Worm (Caenorhabditis elegans): ENCODE results near the gene C05E11.3.
A peak's percentile ranks its signal among the peaks of the same experiment; 100 is the strongest.

Gene C05E11.3

DNA sequence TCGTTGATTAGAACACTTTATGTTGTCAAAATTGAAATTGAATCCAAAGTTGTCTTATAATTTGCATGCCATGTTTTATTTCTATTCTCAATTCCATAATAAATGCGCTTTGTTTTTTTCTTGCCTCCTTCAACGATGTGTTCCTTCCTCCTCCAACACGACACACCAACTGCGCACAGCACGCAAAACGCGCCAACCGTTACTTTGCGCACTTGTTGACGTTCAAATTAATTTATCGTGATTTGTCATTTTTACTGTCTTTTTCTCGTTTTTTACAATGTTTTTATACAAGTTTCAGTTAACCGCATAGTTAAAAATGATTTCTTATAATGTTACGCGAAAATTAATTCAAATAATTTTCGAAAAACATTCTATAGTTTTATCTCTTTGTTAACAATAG lies 9.9 kb downstream of the C05E11.3 start (continued):
- TF ChIP-seq zfp-3 (GFP tag; conservative IDR thresholded peaks at IDR 0.05) = no peak
- TF ChIP-seq nhr-10 (tag; optimal IDR thresholded peaks at IDR 0.05) = no peak
- TF ChIP-seq cey-2 (tag; optimal IDR thresholded peaks at IDR 0.05; ENCODE audit: borderline replicate concordance, insufficient read depth) = no peak
- peak; percentile 62 for TF ChIP-seq mes-2 (tag; optimal IDR thresholded peaks at IDR 0.05; ENCODE audit: poor library complexity, severe bottlenecking)
- TF ChIP-seq nhr-28 (tag; optimal IDR thresholded peaks at IDR 0.05) = peak; percentile 35
- TF ChIP-seq dmd-6 (GFP tag; IDR thresholded peaks at IDR 0.05) = peak; percentile 31; the same call in 1 of the 2 replicates

DNA sequence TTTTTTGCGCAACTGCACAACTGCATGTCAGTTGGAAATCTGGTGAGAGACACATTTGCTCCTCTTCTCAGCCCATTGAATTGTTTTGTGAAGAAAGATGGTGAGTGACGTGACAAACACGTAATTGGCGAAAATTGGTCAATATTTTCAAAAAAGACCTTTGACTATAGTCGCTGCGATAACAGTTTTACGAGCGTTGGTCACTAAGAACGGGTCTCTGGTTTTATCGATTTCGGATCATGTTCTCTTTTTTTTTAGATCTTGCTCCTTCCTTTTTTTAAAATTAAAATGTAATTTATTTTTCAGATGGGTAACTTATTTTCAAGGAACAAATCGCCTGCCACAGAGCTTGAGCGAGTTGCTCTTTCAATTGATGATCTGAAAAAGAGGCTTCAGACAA lies 10.4 kb downstream of the C05E11.3 start, which contains the start of gene lnp-1:
lnp-1 (plus strand) TSS at position 301 of the 400 bp plus-strand sequence.
- no peak for TF ChIP-seq daf-16 (GFP tag; optimal IDR thresholded peaks at IDR 0.05)
- TF ChIP-seq daf-16 (tag; optimal IDR thresholded peaks at IDR 0.05) = peak; percentile 69
- no peak for TF ChIP-seq D1046.2 (GFP tag; IDR thresholded peaks at IDR 0.05)

DNA sequence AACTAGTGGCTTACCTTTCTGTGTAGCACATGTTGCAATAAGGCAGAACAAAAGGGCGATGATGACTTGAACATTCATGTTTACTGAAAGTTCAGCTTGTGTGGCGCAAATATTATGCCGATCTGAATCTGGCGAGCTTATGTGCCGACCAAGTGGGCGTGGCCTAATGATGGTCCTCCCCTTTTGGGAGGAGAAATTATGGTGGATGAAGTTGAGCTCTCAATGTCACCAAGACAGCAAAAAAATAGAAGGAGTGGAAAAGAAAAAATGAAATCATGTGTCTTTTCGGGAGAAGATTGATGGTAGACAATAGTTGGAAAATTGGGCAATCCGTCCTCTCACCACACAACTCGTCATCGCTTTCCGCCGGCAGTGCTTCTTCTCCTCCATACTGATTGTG lies 14.2 kb downstream of the C05E11.3 start, which contains the start of gene flp-12:
flp-12 (minus strand) TSS at position 101 of the 400 bp plus-strand sequence.
- no peak for TF ChIP-seq hlh-11 (tag; optimal IDR thresholded peaks at IDR 0.05)
- TF ChIP-seq Y5F2A.4 (GFP tag; optimal IDR thresholded peaks at IDR 0.05) = no peak

DNA sequence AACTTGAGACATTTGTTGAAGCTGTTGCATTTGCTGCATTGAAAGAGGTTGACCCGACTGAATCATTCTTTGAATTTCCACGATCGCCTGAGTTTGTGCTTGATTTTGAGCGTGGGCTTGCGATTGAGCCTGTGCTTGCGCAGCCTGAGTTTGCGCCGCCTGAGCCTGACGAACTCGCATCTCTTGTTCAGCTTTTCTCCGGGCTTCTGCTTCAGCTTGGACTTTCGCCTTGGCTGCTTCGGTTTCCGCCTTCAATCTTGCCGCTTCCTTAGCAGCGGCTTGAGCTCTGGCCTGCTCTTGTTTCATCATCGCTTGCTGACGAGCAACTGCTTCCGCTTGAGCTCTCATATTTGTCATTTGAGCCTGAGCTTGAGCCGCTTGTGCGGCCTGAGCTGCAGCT lies 19.4 kb downstream of the C05E11.3 start:
- peak; percentile 81 for TF ChIP-seq set-16 (GFP tag; IDR thresholded peaks at IDR 0.05)
- no peak for TF ChIP-seq vab-7 (GFP tag; IDR thresholded peaks at IDR 0.05)

ce11 chrX:4599526-4599925 lies 21.5 kb downstream of the C05E11.3 start:
- TF ChIP-seq vab-7 (GFP tag; IDR thresholded peaks at IDR 0.05) (no peak), aha-1 (tag) (peak; percentile 75)

DNA sequence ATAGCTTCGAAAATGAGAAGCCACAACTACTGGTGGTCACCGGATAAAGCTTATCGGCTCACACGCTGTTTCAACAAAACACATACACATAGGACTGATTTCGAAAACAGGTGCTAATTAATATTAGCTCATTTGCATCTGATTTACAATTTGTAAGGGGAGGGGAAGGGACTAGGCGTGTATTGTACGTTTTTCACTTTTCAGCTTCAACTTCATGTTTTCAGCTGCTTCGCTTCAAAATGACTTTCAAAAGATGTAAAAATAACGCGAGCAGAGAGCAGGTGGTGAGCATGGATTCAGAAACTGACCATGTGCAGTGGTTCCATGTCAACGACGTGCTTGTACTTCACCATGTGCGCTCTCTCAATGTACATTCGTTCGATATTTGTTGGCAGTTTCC lies 22.9 kb downstream of the C05E11.3 start:
- TF ChIP-seq sdz-12 (GFP tag; optimal IDR thresholded peaks at IDR 0.05) = no peak
- no peak for TF ChIP-seq mdl-1 (tag; optimal IDR thresholded peaks at IDR 0.05)
- no peak for TF ChIP-seq unc-130 (GFP tag; optimal IDR thresholded peaks at IDR 0.05)
- TF ChIP-seq zip-11 (GFP tag; IDR thresholded peaks at IDR 0.05) = no peak
- TF ChIP-seq unc-62 (GFP tag; optimal IDR thresholded peaks at IDR 0.05 in 1 of 2) = peak in 1 of 2 experiments; percentile 94
- no peak for TF ChIP-seq unc-62 (tag; optimal IDR thresholded peaks at IDR 0.05)

DNA sequence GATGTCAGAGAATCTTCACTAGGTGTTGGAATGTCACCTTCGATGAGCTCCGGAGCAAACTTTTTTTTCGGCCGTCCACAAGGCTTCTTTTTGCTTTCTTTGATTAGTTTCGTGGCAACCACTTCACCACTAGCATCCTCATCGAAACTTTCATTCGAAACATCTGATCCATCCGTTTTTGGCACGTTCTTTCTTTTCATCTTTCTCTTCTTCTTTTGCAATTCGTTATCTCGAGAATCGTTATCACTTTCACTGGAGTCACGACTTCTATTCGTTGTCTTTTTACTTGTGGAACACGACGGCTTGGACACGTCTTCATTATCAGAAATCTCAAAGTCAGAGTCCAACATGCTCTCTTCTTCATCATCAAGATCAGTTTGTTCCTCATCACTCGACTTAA lies 26.1 kb downstream of the C05E11.3 start:
- TF ChIP-seq lin-13 (GFP tag; optimal IDR thresholded peaks at IDR 0.05) (no peak), hif-1 (tag; optimal IDR thresholded peaks at IDR 0.05) (no peak), lin-39 (tag; optimal IDR thresholded peaks at IDR 0.05) (no peak), ctbp-1 (GFP tag; IDR thresholded peaks at IDR 0.05) (no peak), nhr-10 (tag; optimal IDR thresholded peaks at IDR 0.05) (no peak), aha-1 (tag) (peak; percentile 2), D1046.2 (GFP tag; IDR thresholded peaks at IDR 0.05) (no peak), fkh-10 (GFP tag; optimal IDR thresholded peaks at IDR 0.05) (no peak), unc-62 (GFP tag; optimal IDR thresholded peaks at IDR 0.05 in 1 of 2) (peak in 1 of 2 experiments; percentile 74), unc-62 (tag; optimal IDR thresholded peaks at IDR 0.05) (no peak), snpc-1.2 (GFP tag; IDR thresholded peaks at IDR 0.05) (no peak)

DNA sequence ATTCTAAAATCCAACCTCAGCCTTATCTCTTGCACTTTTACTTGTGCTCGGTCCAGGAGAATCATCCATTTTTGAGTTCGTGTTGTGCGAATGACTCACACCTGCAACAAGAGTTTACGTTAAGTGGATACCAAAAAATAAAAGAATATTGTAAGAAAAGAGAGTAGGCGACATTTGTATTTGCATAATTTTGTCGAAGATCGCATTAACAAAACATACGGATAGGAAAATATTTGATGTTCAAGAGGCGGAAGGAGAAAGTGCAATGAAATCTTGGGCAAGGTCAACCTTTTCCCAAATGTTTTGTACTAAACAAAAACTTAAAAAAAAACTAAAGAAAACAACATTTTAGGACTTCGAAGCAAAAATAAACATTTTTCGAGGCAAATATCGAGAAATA lies 27.8 kb downstream of the C05E11.3 start, which contains the start of gene spat-3:
spat-3 (minus strand) TSS at position 101 of the 400 bp plus-strand sequence.
- no peak for TF ChIP-seq ceh-28 (tag; optimal IDR thresholded peaks at IDR 0.05)
- no peak for TF ChIP-seq vab-7 (GFP tag; IDR thresholded peaks at IDR 0.05)
- no peak for TF ChIP-seq dpl-1 (GFP tag; optimal IDR thresholded peaks at IDR 0.05)
- TF ChIP-seq Y5F2A.4 (GFP tag; optimal IDR thresholded peaks at IDR 0.05) = no peak
- TF ChIP-seq egl-43 (GFP tag; IDR thresholded peaks at IDR 0.05) = no peak
- TF ChIP-seq attf-4 (tag; optimal IDR thresholded peaks at IDR 0.05) = no peak
- TF ChIP-seq ZK337.2 (GFP tag; IDR thresholded peaks at IDR 0.05) = no peak
- no peak for TF ChIP-seq tra-1 (GFP tag; IDR thresholded peaks at IDR 0.05)
- TF ChIP-seq spr-3 (GFP tag; optimal IDR thresholded peaks at IDR 0.05) = no peak

All from whole organism, L4 larva.